Worm (Caenorhabditis elegans): ENCODE results near the gene best-3.
A peak's percentile ranks its signal among the peaks of the same experiment; 100 is the strongest.

Gene best-3

DNA sequence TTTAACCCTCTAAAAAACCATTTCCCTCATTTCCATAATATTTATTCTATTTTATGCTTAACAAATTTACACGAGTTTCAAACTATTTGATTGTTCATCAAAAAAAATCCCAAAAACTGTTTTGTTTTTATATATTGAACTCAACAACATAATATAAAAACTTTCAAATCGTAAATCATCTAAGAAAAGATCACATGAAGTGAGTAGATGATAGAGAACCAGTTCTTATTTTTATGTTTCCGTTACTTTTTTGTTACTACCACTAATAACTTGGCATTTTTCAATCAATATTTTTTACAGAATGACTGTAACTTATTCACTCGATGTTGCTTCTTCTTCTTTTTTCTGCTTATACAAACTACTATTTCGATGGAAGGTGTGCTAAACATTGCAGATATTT is at the start of gene best-3:
best-3 (plus strand) TSS at position 301 of the 400 bp plus-strand sequence.
- no peak for TF ChIP-seq unc-62 (GFP tag; optimal IDR thresholded peaks at IDR 0.05)
- no peak for TF ChIP-seq sox-4 (tag; optimal IDR thresholded peaks at IDR 0.05)
- TF ChIP-seq lin-13 (GFP tag; optimal IDR thresholded peaks at IDR 0.05): no peak
- no peak for TF ChIP-seq nhr-237 (tag; optimal IDR thresholded peaks at IDR 0.05)
- TF ChIP-seq ceh-82 (tag; optimal IDR thresholded peaks at IDR 0.05): no peak
- no peak for TF ChIP-seq C04F5.9 (tag; optimal IDR thresholded peaks at IDR 0.05)
- no peak for TF ChIP-seq unc-130 (tag; optimal IDR thresholded peaks at IDR 0.05)
- TF ChIP-seq nhr-19 (GFP tag; conservative IDR thresholded peaks at IDR 0.05): no peak
- no peak for TF ChIP-seq ceh-88 (GFP tag; IDR thresholded peaks at IDR 0.05)
- TF ChIP-seq nhr-47 (tag; optimal IDR thresholded peaks at IDR 0.05): no peak

DNA sequence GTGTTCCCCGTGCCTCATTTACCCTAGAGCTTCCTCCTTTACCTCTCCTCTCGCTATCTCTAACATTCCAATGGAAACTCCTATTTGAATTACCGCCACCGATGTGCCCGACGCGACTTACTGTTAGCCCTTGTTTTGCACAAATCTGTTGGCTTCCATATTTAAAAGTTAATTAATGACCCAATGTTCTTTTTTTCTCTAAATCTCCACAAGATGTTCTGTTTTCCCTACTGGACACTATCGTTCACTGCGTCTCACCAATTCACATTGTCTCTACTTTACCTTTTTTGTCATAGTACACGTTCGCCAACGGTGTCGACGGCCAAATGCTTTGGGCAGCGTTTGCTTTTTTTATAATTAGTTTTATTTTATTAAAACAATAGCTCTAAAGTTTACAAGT is 12.2 kb upstream of the best-3 start:
- TF ChIP-seq blmp-1 (tag; optimal IDR thresholded peaks at IDR 0.05): peak; percentile 34
- TF ChIP-seq lin-13 (GFP tag; optimal IDR thresholded peaks at IDR 0.05): no peak
- TF ChIP-seq lin-14 (GFP tag; optimal IDR thresholded peaks at IDR 0.05): peak; percentile 43
- peak in 1 of 3 experiments; percentile 1 for TF ChIP-seq dpl-1 (GFP tag; optimal IDR thresholded peaks at IDR 0.05)
- no peak for TF ChIP-seq tlp-1 (tag; optimal IDR thresholded peaks at IDR 0.05)
- peak in 1 of 2 experiments; percentile 0 for TF ChIP-seq efl-1 (optimal IDR thresholded peaks at IDR 0.05)
- TF ChIP-seq efl-1 (GFP tag; optimal IDR thresholded peaks at IDR 0.05 in 1 of 2): peak in 1 of 2 experiments; percentile 29
- TF ChIP-seq mep-1 (tag; optimal IDR thresholded peaks at IDR 0.05): peak; percentile 26

DNA sequence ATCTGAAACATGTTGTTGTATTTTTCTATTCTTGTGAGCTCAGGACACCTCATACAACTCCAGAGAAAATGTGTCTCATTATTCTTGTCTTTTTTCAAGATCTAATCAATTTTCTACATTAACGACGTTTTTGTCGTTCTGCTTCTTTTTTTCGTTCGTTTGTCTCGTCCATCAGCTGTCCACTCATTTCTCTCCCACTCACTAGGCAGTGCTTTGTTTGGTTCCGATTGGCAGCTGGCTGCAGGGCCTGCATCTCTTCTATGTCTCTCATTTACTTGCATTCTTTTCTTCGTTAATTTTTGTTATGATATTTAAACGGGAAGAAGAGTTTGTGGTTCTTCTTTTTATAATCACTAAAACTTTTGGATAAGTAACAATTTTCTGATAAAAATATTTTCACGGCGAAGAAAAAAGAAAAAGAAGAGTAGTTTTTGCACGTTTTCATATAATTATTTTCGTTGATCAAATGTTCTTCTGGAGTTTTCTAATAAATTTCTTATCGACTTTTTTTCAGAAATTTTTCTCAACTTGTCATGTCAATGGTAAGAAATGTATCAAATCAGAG is 11.4 kb upstream of the best-3 start, which contains the start of gene 2L52.1:
2L52.1 (plus strand) TSS at position 515 of the 565 bp plus-strand sequence.
- TF ChIP-seq sup-37 (GFP tag; optimal IDR thresholded peaks at IDR 0.05) (no peak), C16A3.4 (tag; optimal IDR thresholded peaks at IDR 0.05) (no peak), hlh-17 (GFP tag; optimal IDR thresholded peaks at IDR 0.05; ENCODE audit: borderline replicate concordance) (no peak), rnt-1 (tag; optimal IDR thresholded peaks at IDR 0.05) (peak; percentile 6), mep-1 (tag; optimal IDR thresholded peaks at IDR 0.05) (peak; percentile 26), efl-1 (optimal IDR thresholded peaks at IDR 0.05) (no peak), efl-1 (GFP tag; optimal IDR thresholded peaks at IDR 0.05 in 1 of 2) (no peak), ztf-4 (tag; optimal IDR thresholded peaks at IDR 0.05) (no peak), blmp-1 (tag; optimal IDR thresholded peaks at IDR 0.05) (peak; percentile 48)

DNA sequence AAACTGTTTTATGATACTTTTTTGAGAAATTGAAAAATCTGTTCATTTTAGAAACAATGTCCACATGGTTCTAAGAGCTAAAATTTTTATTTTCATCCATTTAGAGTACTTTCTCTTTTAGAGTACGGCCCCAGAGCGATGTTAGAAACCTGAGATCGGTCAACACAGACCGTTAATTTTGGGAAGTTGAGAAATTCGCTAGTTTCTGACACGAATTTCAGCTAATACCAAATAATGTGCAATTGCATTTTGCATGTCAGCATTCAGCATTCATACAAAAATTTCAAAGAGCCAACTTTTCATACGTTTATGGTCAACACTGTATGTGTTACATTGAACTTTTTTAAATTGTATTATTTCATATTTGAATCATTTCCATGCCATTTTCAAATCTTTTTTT is 8.0 kb upstream of the best-3 start:
- TF ChIP-seq ceh-88 (GFP tag; IDR thresholded peaks at IDR 0.05) (no peak), efl-1 (optimal IDR thresholded peaks at IDR 0.05) (no peak), efl-1 (GFP tag; optimal IDR thresholded peaks at IDR 0.05 in 1 of 2) (peak in 1 of 2 experiments; percentile 82)

DNA sequence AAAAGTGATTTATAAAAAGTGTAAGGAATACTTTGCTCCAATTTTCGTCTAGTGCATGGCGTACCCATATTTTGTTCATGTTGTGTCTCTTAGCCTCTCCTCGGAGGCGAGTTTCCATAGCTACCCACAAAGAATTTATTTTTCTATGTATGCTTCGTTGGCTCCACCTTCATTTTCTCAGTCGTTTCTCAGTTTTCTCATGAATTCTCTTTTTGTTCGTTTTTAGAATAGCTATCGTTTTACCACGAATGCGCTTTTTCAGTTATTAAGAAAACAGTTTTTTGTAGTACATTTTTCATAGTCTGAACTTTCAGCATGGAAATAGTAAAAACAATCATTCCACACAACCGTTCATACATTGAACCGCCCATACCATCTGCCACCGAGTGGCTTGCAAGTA is 6.4 kb upstream of the best-3 start, which contains the start of gene osta-1:
osta-1 (plus strand) TSS at position 309 of the 400 bp plus-strand sequence.
- TF ChIP-seq jun-1 (tag; optimal IDR thresholded peaks at IDR 0.05) (no peak), pag-3 (tag; optimal IDR thresholded peaks at IDR 0.05; ENCODE audit: borderline replicate concordance, insufficient read depth) (no peak), nhr-11 (tag; optimal IDR thresholded peaks at IDR 0.05) (peak; percentile 45), fkh-8 (tag; optimal IDR thresholded peaks at IDR 0.05) (peak; percentile 86), nhr-71 (tag; optimal IDR thresholded peaks at IDR 0.05) (peak; percentile 46)

DNA sequence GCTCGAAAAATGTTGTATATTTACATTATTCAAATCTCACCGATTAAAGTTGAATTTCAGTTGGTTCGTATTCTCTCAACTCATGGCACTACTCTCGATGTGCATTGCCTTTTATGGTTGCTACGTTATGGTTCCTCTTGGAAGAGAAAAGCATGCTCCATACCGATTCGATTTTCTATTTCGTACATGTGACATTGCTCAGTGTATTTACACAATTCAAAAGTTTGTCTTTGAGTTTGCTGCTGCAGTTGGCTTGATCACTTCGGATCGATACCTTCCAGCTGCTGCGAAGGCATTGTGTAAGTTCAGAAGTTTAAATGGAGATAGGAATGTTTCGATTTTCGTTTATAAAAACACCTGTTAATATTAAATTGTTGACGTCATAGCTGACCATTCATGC is 4.6 kb upstream of the best-3 start:
- TF ChIP-seq mef-2 (tag; optimal IDR thresholded peaks at IDR 0.05) (no peak), C04F5.9 (tag; optimal IDR thresholded peaks at IDR 0.05) (no peak), sox-4 (tag; optimal IDR thresholded peaks at IDR 0.05) (no peak), alr-1 (tag; optimal IDR thresholded peaks at IDR 0.05; ENCODE audit: borderline replicate concordance) (no peak), pag-3 (tag; optimal IDR thresholded peaks at IDR 0.05; ENCODE audit: borderline replicate concordance, insufficient read depth) (no peak), tbx-2 (tag; optimal IDR thresholded peaks at IDR 0.05) (no peak), ztf-4 (tag; optimal IDR thresholded peaks at IDR 0.05) (no peak), ceh-88 (GFP tag; IDR thresholded peaks at IDR 0.05) (no peak), ceh-82 (tag; optimal IDR thresholded peaks at IDR 0.05) (no peak), mab-9 (GFP tag; IDR thresholded peaks at IDR 0.05) (no peak)

Data from whole organism, L1 larva.